Fruit fly (Drosophila melanogaster): ENCODE results near the gene CG15036.

CG15036 gene

DNA sequence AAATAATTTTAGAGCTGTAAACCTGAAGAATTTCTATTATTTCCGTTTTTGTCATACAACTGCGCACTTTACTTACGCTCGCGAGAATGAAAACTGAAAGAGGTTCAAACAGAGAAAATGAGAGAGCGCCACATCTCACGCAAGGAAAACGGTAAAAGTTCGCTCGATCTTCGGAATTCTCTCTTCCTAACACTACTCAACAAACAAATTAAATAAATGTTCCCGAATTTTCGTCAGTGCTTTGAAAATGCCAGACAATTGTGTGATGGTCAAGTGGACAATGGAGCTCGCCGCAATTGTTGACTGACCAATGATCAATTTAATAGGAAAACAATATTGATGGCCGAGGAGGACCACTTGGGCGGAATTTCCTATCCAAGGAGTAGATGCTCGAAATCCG, 18.9 kb downstream of the CG15036 start, which contains the start of gene CG1677:
Gene CG1677 (minus strand): TSS at position 101 of the 400 bp plus-strand sequence.
- no peak for TF ChIP-seq CG8319 (GFP tag; optimal IDR thresholded peaks at IDR 0.05)
- TF ChIP-seq CG11294 (GFP tag; IDR thresholded peaks at IDR 0.05), result no peak
- no peak for TF ChIP-seq spab (GFP tag; optimal IDR thresholded peaks at IDR 0.05)
- TF ChIP-seq Smox (GFP tag; optimal IDR thresholded peaks at IDR 0.05), result no peak
- TF ChIP-seq CG4318 (GFP tag; optimal IDR thresholded peaks at IDR 0.05), result no peak
- TF ChIP-seq acj6 (GFP tag; optimal IDR thresholded peaks at IDR 0.05), result no peak
- no peak for TF ChIP-seq CG8119 (GFP tag; IDR thresholded peaks at IDR 0.05)
- no peak for TF ChIP-seq CG15336 (GFP tag; IDR thresholded peaks at IDR 0.05)
- no peak for TF ChIP-seq CG1621 (tag; optimal IDR thresholded peaks at IDR 0.05)
- no peak for TF ChIP-seq Lpt (GFP tag; optimal IDR thresholded peaks at IDR 0.05)
- TF ChIP-seq CG6808 (GFP tag; optimal IDR thresholded peaks at IDR 0.05), result no peak
- TF ChIP-seq Ets21C (GFP tag; optimal IDR thresholded peaks at IDR 0.05), result no peak
- no peak for TF ChIP-seq dsx (GFP tag; optimal IDR thresholded peaks at IDR 0.05; ENCODE audit: poor library complexity, severe bottlenecking)
- TF ChIP-seq Gug (GFP tag; IDR thresholded peaks at IDR 0.05), result no peak
- TF ChIP-seq net (GFP tag; optimal IDR thresholded peaks at IDR 0.05), result no peak
- TF ChIP-seq CG7368 (GFP tag; optimal IDR thresholded peaks at IDR 0.05), result no peak
- no peak for TF ChIP-seq Eip75B (GFP tag; optimal IDR thresholded peaks at IDR 0.05)
- no peak for TF ChIP-seq Met (GFP tag; optimal IDR thresholded peaks at IDR 0.05)
- no peak for TF ChIP-seq CG3919 (GFP tag; optimal IDR thresholded peaks at IDR 0.05)
- TF ChIP-seq pdm3 (GFP tag; optimal IDR thresholded peaks at IDR 0.05), result no peak

DNA sequence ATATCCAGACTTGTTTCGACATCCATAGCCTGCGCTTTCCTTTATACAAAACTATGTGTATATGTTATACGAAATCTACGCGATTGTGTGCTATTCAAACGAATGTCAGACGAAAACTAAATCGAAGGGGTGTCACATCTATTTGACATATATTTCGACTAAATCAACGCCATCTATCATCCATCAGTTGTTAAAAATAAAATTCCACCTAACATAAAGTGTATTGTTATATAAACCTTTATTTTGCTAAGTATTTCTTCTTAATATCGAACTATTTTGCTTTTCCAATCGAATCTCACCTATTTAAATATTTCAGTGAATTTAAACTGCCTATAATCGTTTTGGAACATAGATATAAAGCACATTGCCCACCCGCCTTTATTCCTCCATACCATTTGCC, 21.6 kb downstream of the CG15036 start, which contains the start of gene CG15035:
Gene CG15035 (minus strand): TSS at position 101 of the 400 bp plus-strand sequence.
- TF ChIP-seq fd85E (GFP tag; optimal IDR thresholded peaks at IDR 0.05) (no peak), fkh (GFP tag; optimal IDR thresholded peaks at IDR 0.05) (no peak), CG3032 (tag; optimal IDR thresholded peaks at IDR 0.05) (no peak), Ets21C (GFP tag; optimal IDR thresholded peaks at IDR 0.05) (no peak), pdm3 (GFP tag; optimal IDR thresholded peaks at IDR 0.05) (no peak), Met (GFP tag; optimal IDR thresholded peaks at IDR 0.05) (no peak), ss (GFP tag; optimal IDR thresholded peaks at IDR 0.05) (no peak), CG10669 (GFP tag; optimal IDR thresholded peaks at IDR 0.05) (no peak), Sox15 (GFP tag; optimal IDR thresholded peaks at IDR 0.05) (no peak), spab (GFP tag; optimal IDR thresholded peaks at IDR 0.05) (no peak), Sox102F (GFP tag; optimal IDR thresholded peaks at IDR 0.05) (no peak), fd59A (GFP tag; optimal IDR thresholded peaks at IDR 0.05) (no peak), Hr39 (GFP tag; optimal IDR thresholded peaks at IDR 0.05) (no peak), Eip78C (GFP tag) (no peak), CG6808 (GFP tag; optimal IDR thresholded peaks at IDR 0.05) (no peak), vri (GFP tag; optimal IDR thresholded peaks at IDR 0.05) (no peak), CG11902 (GFP tag; optimal IDR thresholded peaks at IDR 0.05) (no peak), CG6276 (GFP tag; optimal IDR thresholded peaks at IDR 0.05) (no peak), achi (GFP tag; optimal IDR thresholded peaks at IDR 0.05) (no peak), OdsH (GFP tag; optimal IDR thresholded peaks at IDR 0.05) (no peak)

DNA sequence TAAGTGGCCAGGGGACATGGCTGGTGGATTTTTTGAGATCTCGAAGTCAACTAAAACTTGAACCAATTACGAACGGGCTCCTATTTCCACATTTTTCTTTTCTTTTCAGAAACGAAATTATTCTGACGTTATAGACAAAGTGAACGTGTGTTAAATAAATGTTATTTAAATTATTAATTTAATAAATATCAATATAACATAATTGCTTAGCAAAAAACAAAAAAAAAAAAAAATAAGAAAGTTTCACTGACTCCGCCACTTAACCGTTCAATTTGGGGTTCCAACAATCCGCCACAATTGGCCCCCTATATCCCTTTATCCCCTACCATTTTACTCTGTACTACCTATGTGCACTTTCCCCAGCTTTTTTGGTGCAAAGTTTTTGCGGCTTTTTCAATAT, 41.8 kb downstream of the CG15036 start, which contains the start of gene CG42781:
Gene CG42781 (minus strand): TSS at position 101 of the 400 bp plus-strand sequence.
- TF ChIP-seq CG1621 (tag; optimal IDR thresholded peaks at IDR 0.05), result no peak
- TF ChIP-seq CG10631 (GFP tag; optimal IDR thresholded peaks at IDR 0.05), result no peak
- no peak for TF ChIP-seq spab (GFP tag; optimal IDR thresholded peaks at IDR 0.05)
- TF ChIP-seq CG3919 (GFP tag; optimal IDR thresholded peaks at IDR 0.05), result no peak
- TF ChIP-seq fkh (GFP tag; optimal IDR thresholded peaks at IDR 0.05), result no peak
- TF ChIP-seq CG6808 (GFP tag; optimal IDR thresholded peaks at IDR 0.05), result no peak
- no peak for TF ChIP-seq CG6163 (GFP tag; IDR thresholded peaks at IDR 0.05)
- no peak for TF ChIP-seq CG9139 (GFP tag; optimal IDR thresholded peaks at IDR 0.05)
- no peak for TF ChIP-seq CG32006 (GFP tag; optimal IDR thresholded peaks at IDR 0.05)
- TF ChIP-seq Hr38 (GFP tag; optimal IDR thresholded peaks at IDR 0.05), result no peak
- no peak for TF ChIP-seq CG8119 (GFP tag; IDR thresholded peaks at IDR 0.05)
- no peak for TF ChIP-seq CG8632 (GFP tag; optimal IDR thresholded peaks at IDR 0.05)
- no peak for TF ChIP-seq Smox (GFP tag; optimal IDR thresholded peaks at IDR 0.05)
- no peak for TF ChIP-seq vri (GFP tag; optimal IDR thresholded peaks at IDR 0.05)
- TF ChIP-seq dsx (GFP tag; optimal IDR thresholded peaks at IDR 0.05; ENCODE audit: poor library complexity, severe bottlenecking), result no peak
- no peak for TF ChIP-seq topi (GFP tag; optimal IDR thresholded peaks at IDR 0.05)
- no peak for TF ChIP-seq eg (GFP tag; IDR thresholded peaks at IDR 0.05)
- TF ChIP-seq Gug (GFP tag; IDR thresholded peaks at IDR 0.05), result no peak

All from whole organism, prepupa.